Worm (Caenorhabditis elegans) whole organism, mixed stage, embryonic: Measurements from ENCODE around the gene F31D4.8.

ENCODE experiments used
- M03D4.4 ChIP-seq: sonication (generic microtip); optimal IDR thresholded peaks from 2 replicates; lab custom pipeline; 2017; ENCODE audit warnings: mild to moderate bottlenecking, missing genetic modification characterization, missing compliant biosample characterization
- bed-3 ChIP-seq: fragments of 200-800 bp; sonication (Bioruptor generic); optimal IDR thresholded peaks from 3 replicates; lab custom pipeline; 2018; ENCODE audit warnings: mild to moderate bottlenecking, missing genetic modification characterization, moderate library complexity, missing compliant biosample characterization
- blmp-1 ChIP-seq: fragments of 150-350 bp; optimal IDR thresholded peaks from 2 replicates; lab custom pipeline; 2014; ENCODE audit warnings: missing biosample characterization, missing genetic modification characterization
- ceh-39 ChIP-seq: fragments of 150-350 bp; optimal IDR thresholded peaks from 2 replicates; lab custom pipeline; 2014; ENCODE audit warnings: missing biosample characterization, missing genetic modification characterization
- ceh-43 ChIP-seq: fragments of 200-800 bp; sonication (Bioruptor generic); optimal IDR thresholded peaks from 2 replicates; lab custom pipeline; 2018; ENCODE audit warnings: mild to moderate bottlenecking, missing genetic modification characterization, moderate library complexity, missing compliant biosample characterization
- ceh-83 ChIP-seq: fragments of 200-800 bp; sonication (Bioruptor generic); optimal IDR thresholded peaks from 2 replicates; lab custom pipeline; 2018; ENCODE audit warnings: mild to moderate bottlenecking, missing genetic modification characterization, missing compliant biosample characterization
- ces-1 ChIP-seq: fragments of 150-350 bp; optimal IDR thresholded peaks from 2 replicates; lab custom pipeline; 2014; ENCODE audit warnings: missing biosample characterization, missing genetic modification reagents, missing genetic modification characterization
- cnd-1 ChIP-seq: fragments of 200-800 bp; sonication (Bioruptor generic); optimal IDR thresholded peaks from 2 replicates; lab custom pipeline; 2018; ENCODE audit warnings: mild to moderate bottlenecking, missing genetic modification characterization, missing compliant biosample characterization
- drap-1 ChIP-seq: fragments of 200-800 bp; sonication (Bioruptor generic); optimal IDR thresholded peaks from 3 replicates; lab custom pipeline; 2018; ENCODE audit warnings: mild to moderate bottlenecking, missing genetic modification characterization, missing compliant biosample characterization
- elt-3 ChIP-seq: fragments of 150-350 bp; optimal IDR thresholded peaks from 2 replicates; lab custom pipeline; 2014; ENCODE audit warnings: missing biosample characterization, missing genetic modification characterization
- flh-1 ChIP-seq: fragments of 200-800 bp; sonication (Bioruptor generic); optimal IDR thresholded peaks from 2 replicates; lab custom pipeline; 2018; ENCODE audit warnings: mild to moderate bottlenecking, missing genetic modification characterization, moderate library complexity, missing compliant biosample characterization
- ham-2 ChIP-seq: fragments of 200-800 bp; sonication (Bioruptor generic); optimal IDR thresholded peaks from 2 replicates; lab custom pipeline; 2018; ENCODE audit warnings: mild to moderate bottlenecking, missing genetic modification characterization, missing compliant biosample characterization
- hlh-1 ChIP-seq: fragments of 150-350 bp; optimal IDR thresholded peaks from 2 replicates; lab custom pipeline; 2014; ENCODE audit warnings: missing biosample characterization, missing genetic modification reagents, missing genetic modification characterization
- lin-13 ChIP-seq: fragments of 150-350 bp; optimal IDR thresholded peaks from 2 replicates; lab custom pipeline; 2014; ENCODE audit warnings: missing biosample characterization, missing genetic modification characterization
- lsy-2 ChIP-seq: fragments of 150-350 bp; optimal IDR thresholded peaks from 2 replicates; lab custom pipeline; 2014; ENCODE audit warnings: missing biosample characterization, missing genetic modification characterization
- mab-5 ChIP-seq: fragments of 150-350 bp; optimal IDR thresholded peaks from 2 replicates; lab custom pipeline; 2014; ENCODE audit warnings: missing biosample characterization, missing genetic modification characterization
- mep-1 ChIP-seq: fragments of 150-350 bp; optimal IDR thresholded peaks from 2 replicates; lab custom pipeline; 2017; ENCODE audit warnings: missing biosample characterization, missing genetic modification reagents, missing genetic modification characterization, inconsistent platforms
- nhr-12 ChIP-seq: fragments of 150-350 bp; optimal IDR thresholded peaks from 2 replicates; lab custom pipeline; 2014; ENCODE audit warnings: missing biosample characterization, missing genetic modification characterization
- nhr-2 ChIP-seq: fragments of 150-350 bp; optimal IDR thresholded peaks from 2 replicates; lab custom pipeline; 2014; ENCODE audit warnings: missing biosample characterization, missing genetic modification characterization
- nhr-237 ChIP-seq: fragments of 150-350 bp; optimal IDR thresholded peaks from 2 replicates; lab custom pipeline; 2014; ENCODE audit warnings: missing biosample characterization, missing genetic modification characterization
- nhr-28 ChIP-seq: fragments of 150-350 bp; optimal IDR thresholded peaks from 2 replicates; lab custom pipeline; 2014; ENCODE audit warnings: missing biosample characterization, missing genetic modification characterization
- nhr-76 ChIP-seq: sonication (generic microtip); optimal IDR thresholded peaks from 2 replicates; lab custom pipeline; 2017; ENCODE audit warnings: missing biosample characterization, missing genetic modification characterization
- pha-4 ChIP-seq: fragments of 150-350 bp; optimal IDR thresholded peaks from 2 replicates; lab custom pipeline; 2018; ENCODE audit warnings: missing biosample characterization, missing genetic modification reagents, missing genetic modification characterization
- snpc-4 ChIP-seq: fragments of 150-350 bp; optimal IDR thresholded peaks from 2 replicates; lab custom pipeline; 2014; ENCODE audit warnings: missing biosample characterization, missing genetic modification characterization
- sptf-1 ChIP-seq: sonication (generic microtip); optimal IDR thresholded peaks from 2 replicates; lab custom pipeline; 2017; ENCODE audit warnings: mild to moderate bottlenecking, missing genetic modification characterization, moderate library complexity, missing compliant biosample characterization
- unc-120 ChIP-seq: sonication (generic microtip); optimal IDR thresholded peaks from 2 replicates; lab custom pipeline; 2017; ENCODE audit warnings: missing genetic modification characterization, missing compliant biosample characterization; ENCODE audit not compliant: poor library complexity, severe bottlenecking
- unc-39 ChIP-seq: fragments of 150-350 bp; optimal IDR thresholded peaks from 2 replicates; lab custom pipeline; 2014; ENCODE audit warnings: missing biosample characterization, missing genetic modification characterization
- unc-62 ChIP-seq: fragments of 150-350 bp; optimal IDR thresholded peaks from 2 replicates; lab custom pipeline; 2014; ENCODE audit warnings: missing biosample characterization, missing genetic modification reagents, missing genetic modification characterization
- zip-8 ChIP-seq: fragments of 150-350 bp; optimal IDR thresholded peaks from 2 replicates; lab custom pipeline; 2014; ENCODE audit warnings: missing biosample characterization, missing genetic modification characterization
- ztf-11 ChIP-seq: fragments of 150-350 bp; optimal IDR thresholded peaks from 2 replicates; lab custom pipeline; 2014; ENCODE audit warnings: missing biosample characterization, missing genetic modification characterization

F31D4.8 gene

ce11 chrV:20853581-20854161 is 14.6 kb downstream of the F31D4.8 start, which contains the start of gene F31D4.5:
Gene F31D4.5 (plus strand): TSS chrV:20854071.
- TF ChIP-seq ceh-43 (GFP tag; lab: Kevin White, UChicago) (no peak), lsy-2 (no peak), zip-8 (tag; lab: Kevin White, UChicago) (no peak), ztf-11 (tag; lab: Kevin White, UChicago) (no peak), pha-4 (tag; lab: Kevin White, UChicago) (no peak), nhr-237 (tag; lab: Kevin White, UChicago) (no peak), ces-1 (GFP tag; lab: Kevin White, UChicago) (peak; percentile 64), nhr-12 (no peak), ham-2 (GFP tag; lab: Kevin White, UChicago) (no peak), lin-13 (tag; lab: Kevin White, UChicago) (no peak), elt-3 (peak; percentile 90), bed-3 (no peak), blmp-1 (tag; lab: Kevin White, UChicago) (no peak)

- TF ChIP-seq ces-1 (GFP tag; lab: Kevin White, UChicago) (peak; percentile 84), M03D4.4 (tag; lab: Kevin White, UChicago) (no peak), snpc-4 (tag; lab: Kevin White, UChicago) (no peak), nhr-28 (tag; lab: Kevin White, UChicago) (no peak), sptf-1 (tag; lab: Kevin White, UChicago) (peak; percentile 47), bed-3 (no peak), ceh-39 (tag; lab: Kevin White, UChicago) (no peak), elt-3 (no peak), lsy-2 (peak; percentile 54), mep-1 (tag; lab: Kevin White, UChicago) (peak; percentile 60), pha-4 (tag; lab: Kevin White, UChicago) (peak; percentile 25), flh-1 (GFP tag; lab: Kevin White, UChicago) (no peak), lin-13 (tag; lab: Kevin White, UChicago) (no peak), unc-120 (tag; lab: Kevin White, UChicago) (peak; percentile 72), nhr-2 (tag; lab: Kevin White, UChicago) (peak; percentile 7), mab-5 (tag; lab: Kevin White, UChicago) (no peak), nhr-76 (tag; lab: Kevin White, UChicago) (no peak)
Measured at ce11 chrV:20851847-20852386, 16.3 kb downstream of the F31D4.8 start, which contains the start of gene ndua-1. Gene ndua-1 (minus strand): TSS chrV:20851897.

ce11 chrV:20850580-20850979 is 17.6 kb downstream of the F31D4.8 start, which contains the start of gene clec-264:
Gene clec-264 (minus strand): TSS chrV:20850701.
- no peak for TF ChIP-seq sptf-1 (tag; lab: Kevin White, UChicago)
- TF ChIP-seq nhr-76 (tag; lab: Kevin White, UChicago): no peak
- no peak for TF ChIP-seq cnd-1 (tag; lab: Kevin White, UChicago)
- no peak for TF ChIP-seq pha-4 (tag; lab: Kevin White, UChicago)
- peak; percentile 72 for TF ChIP-seq unc-62 (GFP tag; lab: Kevin White, UChicago)
- no peak for TF ChIP-seq lin-13 (tag; lab: Kevin White, UChicago)
- peak; percentile 77 for TF ChIP-seq hlh-1
- no peak for TF ChIP-seq mep-1 (tag; lab: Kevin White, UChicago)
- no peak for TF ChIP-seq drap-1 (GFP tag; lab: Kevin White, UChicago)
- no peak for TF ChIP-seq ceh-39 (tag; lab: Kevin White, UChicago)
- no peak for TF ChIP-seq ham-2 (GFP tag; lab: Kevin White, UChicago)
- TF ChIP-seq unc-39 (tag; lab: Kevin White, UChicago): no peak
- TF ChIP-seq elt-3: no peak
- no peak for TF ChIP-seq M03D4.4 (tag; lab: Kevin White, UChicago)
- TF ChIP-seq, all 35 proteins: peak for 2

ce11 chrV:20847743-20848229 is 20.4 kb downstream of the F31D4.8 start:
- no peak for TF ChIP-seq drap-1 (GFP tag; lab: Kevin White, UChicago)
- no peak for TF ChIP-seq ceh-83 (GFP tag; lab: Kevin White, UChicago)
- TF ChIP-seq zip-8 (tag; lab: Kevin White, UChicago): no peak
- TF ChIP-seq sptf-1 (tag; lab: Kevin White, UChicago): no peak
- TF ChIP-seq mep-1 (tag; lab: Kevin White, UChicago): no peak
- no peak for TF ChIP-seq M03D4.4 (tag; lab: Kevin White, UChicago)
